Worm (Caenorhabditis elegans) whole organism, L3 larva: ENCODE data around the gene fipr-4.

Source experiments
- daf-12 ChIP-seq: fragments of 150-350 bp; optimal IDR thresholded peaks from 2 replicates; lab custom pipeline; 2014; ENCODE audit warnings: missing biosample characterization, missing genetic modification reagents, missing genetic modification characterization
- nhr-12 ChIP-seq: fragments of 150-350 bp; optimal IDR thresholded peaks from 2 replicates; lab custom pipeline; 2014; ENCODE audit warnings: missing biosample characterization, missing genetic modification characterization
- nhr-25 ChIP-seq: sonication (generic microtip); optimal IDR thresholded peaks from 2 replicates; lab custom pipeline; 2017; ENCODE audit warnings: missing biosample characterization, missing genetic modification characterization
- nhr-76 ChIP-seq: fragments of 150-350 bp; sonication (generic microtip); optimal IDR thresholded peaks from 5 replicates; lab custom pipeline; 2014; ENCODE audit warnings: missing biosample characterization, missing genetic modification characterization
- ztf-11 ChIP-seq: fragments of 150-350 bp; optimal IDR thresholded peaks from 2 replicates; lab custom pipeline; 2014; ENCODE audit warnings: missing biosample characterization, missing genetic modification characterization

DNA sequence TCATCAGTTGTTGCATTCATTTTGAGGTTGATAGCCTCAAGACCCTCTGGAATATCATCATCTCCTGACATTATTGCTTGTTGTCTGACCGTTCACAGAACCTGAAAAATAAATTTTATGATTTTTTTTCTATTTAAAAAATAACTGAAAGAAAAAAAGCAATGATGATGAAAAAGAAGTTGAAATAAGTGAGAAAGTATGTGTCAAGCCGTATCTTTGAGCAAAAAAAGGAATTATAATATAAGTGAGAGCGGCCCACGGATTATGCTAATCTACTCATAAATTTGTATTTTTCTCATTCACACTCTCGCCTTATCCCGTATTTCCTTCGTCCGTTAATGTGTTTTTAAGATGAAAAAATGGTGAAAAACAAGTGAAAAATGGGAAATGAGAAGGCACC, 42.0 kb upstream of the fipr-4 start, which contains the start of gene ric-4:
- TF ChIP-seq nhr-12 (tag; lab: Kevin White, UChicago) (no peak), nhr-76 (no peak), ztf-11 (tag; lab: Kevin White, UChicago) (no peak), nhr-25 (tag; lab: Kevin White, UChicago) (no peak), daf-12 (tag; lab: Kevin White, UChicago) (no peak)
